Worm (Caenorhabditis elegans) whole organism, L3 larva: ENCODE data around the gene F35H10.2.

Source experiments
- R02D3.7 ChIP-seq: fragments of 150-350 bp; optimal IDR thresholded peaks from 2 replicates; lab custom pipeline; 2014; ENCODE audit warnings: missing biosample characterization, missing genetic modification characterization
- ZK546.5 ChIP-seq: sonication (generic microtip); optimal IDR thresholded peaks from 2 replicates; lab custom pipeline; 2017; ENCODE audit warnings: missing biosample characterization, missing genetic modification characterization
- aly-2 ChIP-seq: fragments of 150-350 bp; optimal IDR thresholded peaks from 2 replicates; lab custom pipeline; 2014; ENCODE audit warnings: missing biosample characterization, missing genetic modification characterization
- ama-1 ChIP-seq: fragments of 150-350 bp; optimal IDR thresholded peaks from 2 replicates; lab custom pipeline; 2018
- ceh-28 ChIP-seq: fragments of 150-350 bp; optimal IDR thresholded peaks from 2 replicates; lab custom pipeline; 2014; ENCODE audit warnings: missing biosample characterization, missing genetic modification reagents, missing genetic modification characterization
- daf-12 ChIP-seq: fragments of 150-350 bp; optimal IDR thresholded peaks from 2 replicates; lab custom pipeline; 2014; ENCODE audit warnings: missing biosample characterization, missing genetic modification reagents, missing genetic modification characterization
- egl-27 ChIP-seq: sonication (generic microtip); optimal IDR thresholded peaks from 4 replicates; lab custom pipeline; 2017; ENCODE audit warnings: missing biosample characterization, missing genetic modification reagents, missing genetic modification characterization
- egl-5 ChIP-seq: fragments of 150-350 bp; optimal IDR thresholded peaks from 2 replicates; lab custom pipeline; 2017; ENCODE audit warnings: missing biosample characterization, missing genetic modification reagents, missing genetic modification characterization, inconsistent platforms
- elt-1 ChIP-seq: fragments of 150-350 bp; optimal IDR thresholded peaks from 2 replicates; lab custom pipeline; 2014; ENCODE audit warnings: missing biosample characterization, missing genetic modification characterization
- elt-2 ChIP-seq: sonication (generic microtip); optimal IDR thresholded peaks from 2 replicates; lab custom pipeline; 2016; ENCODE audit warnings: missing genetic modification reagents, mild to moderate bottlenecking, missing genetic modification characterization, missing compliant biosample characterization
- elt-3 ChIP-seq, 3 experiments: fragments of 150-350 bp in 1 of 3; sonication (generic microtip) in 2 of 3; optimal IDR thresholded peaks; 2 replicates in 2 of 3; 4 replicates in 1 of 3; lab custom pipeline; 2014 to 2017; ENCODE audit warnings: missing biosample characterization in 3 of 3, missing genetic modification characterization in 3 of 3
- eor-1 ChIP-seq, 2 experiments: fragments of 150-350 bp; optimal IDR thresholded peaks; 2 replicates each; lab custom pipeline; 2014 to 2018; ENCODE audit warnings: missing biosample characterization in 2 of 2, missing genetic modification characterization in 2 of 2
- fkh-2 ChIP-seq: fragments of 150-350 bp; optimal IDR thresholded peaks from 2 replicates; lab custom pipeline; 2014; ENCODE audit warnings: missing biosample characterization, missing genetic modification reagents, missing genetic modification characterization
- hmg-11 ChIP-seq: sonication (generic microtip); optimal IDR thresholded peaks from 2 replicates; lab custom pipeline; 2016; ENCODE audit warnings: missing genetic modification characterization, missing compliant biosample characterization
- lin-15B ChIP-seq: fragments of 150-350 bp; optimal IDR thresholded peaks from 2 replicates; lab custom pipeline; 2014; ENCODE audit warnings: missing biosample characterization, missing genetic modification characterization
- lin-39 ChIP-seq: fragments of 150-350 bp; optimal IDR thresholded peaks from 2 replicates; lab custom pipeline; 2018; ENCODE audit warnings: missing biosample characterization, missing genetic modification reagents, missing genetic modification characterization
- lsy-12 ChIP-seq: sonication (generic microtip); optimal IDR thresholded peaks from 2 replicates; lab custom pipeline; 2016; ENCODE audit warnings: mild to moderate bottlenecking, missing genetic modification characterization, missing compliant biosample characterization
- nfya-1 ChIP-seq: sonication (generic microtip); optimal IDR thresholded peaks from 2 replicates; lab custom pipeline; 2017; ENCODE audit warnings: missing genetic modification characterization, mild to moderate bottlenecking, missing compliant biosample characterization, antibody characterized with exemption, moderate library complexity; ENCODE audit not compliant: insufficient read depth
- nhr-11 ChIP-seq: fragments of 150-350 bp; optimal IDR thresholded peaks from 2 replicates; lab custom pipeline; 2014; ENCODE audit warnings: missing biosample characterization, missing genetic modification characterization
- nhr-12 ChIP-seq: fragments of 150-350 bp; optimal IDR thresholded peaks from 2 replicates; lab custom pipeline; 2014; ENCODE audit warnings: missing biosample characterization, missing genetic modification characterization
- nhr-23 ChIP-seq: fragments of 150-350 bp; optimal IDR thresholded peaks from 2 replicates; lab custom pipeline; 2014; ENCODE audit warnings: missing biosample characterization, missing genetic modification reagents, missing genetic modification characterization
- nhr-237 ChIP-seq: fragments of 150-350 bp; optimal IDR thresholded peaks from 2 replicates; lab custom pipeline; 2014; ENCODE audit warnings: missing biosample characterization, missing genetic modification characterization
- nhr-25 ChIP-seq: sonication (generic microtip); optimal IDR thresholded peaks from 2 replicates; lab custom pipeline; 2017; ENCODE audit warnings: missing biosample characterization, missing genetic modification characterization
- nhr-43 ChIP-seq: sonication (generic microtip); optimal IDR thresholded peaks from 2 replicates; lab custom pipeline; 2016; ENCODE audit warnings: mild to moderate bottlenecking, missing genetic modification characterization, missing compliant biosample characterization; ENCODE audit not compliant: poor library complexity, severe bottlenecking
- nhr-67 ChIP-seq: fragments of 150-350 bp; optimal IDR thresholded peaks from 2 replicates; lab custom pipeline; 2014; ENCODE audit warnings: missing biosample characterization, missing genetic modification characterization
- nhr-76 ChIP-seq: fragments of 150-350 bp; sonication (generic microtip); optimal IDR thresholded peaks from 5 replicates; lab custom pipeline; 2014; ENCODE audit warnings: missing biosample characterization, missing genetic modification characterization
- nhr-77 ChIP-seq: fragments of 150-350 bp; optimal IDR thresholded peaks from 2 replicates; lab custom pipeline; 2014; ENCODE audit warnings: missing biosample characterization, missing genetic modification characterization
- pqm-1 ChIP-seq: fragments of 150-350 bp; optimal IDR thresholded peaks from 2 replicates; lab custom pipeline; 2017; ENCODE audit warnings: missing biosample characterization, missing genetic modification characterization, inconsistent platforms
- skn-1 ChIP-seq: fragments of 150-350 bp; optimal IDR thresholded peaks from 2 replicates; lab custom pipeline; 2014; ENCODE audit warnings: missing biosample characterization, missing genetic modification characterization
- snpc-4 ChIP-seq: fragments of 150-350 bp; optimal IDR thresholded peaks from 2 replicates; lab custom pipeline; 2014; ENCODE audit warnings: missing biosample characterization, missing genetic modification characterization
- tbx-2 ChIP-seq: sonication (generic microtip); optimal IDR thresholded peaks from 2 replicates; lab custom pipeline; 2016; ENCODE audit warnings: mild to moderate bottlenecking, missing genetic modification characterization, missing compliant biosample characterization
- unc-39 ChIP-seq: sonication (generic microtip); optimal IDR thresholded peaks from 4 replicates; lab custom pipeline; 2017; ENCODE audit warnings: missing biosample characterization, missing genetic modification characterization
- zag-1 ChIP-seq: fragments of 150-350 bp; optimal IDR thresholded peaks from 2 replicates; lab custom pipeline; 2014; ENCODE audit warnings: missing biosample characterization, missing genetic modification characterization

The F35H10.2 gene

DNA sequence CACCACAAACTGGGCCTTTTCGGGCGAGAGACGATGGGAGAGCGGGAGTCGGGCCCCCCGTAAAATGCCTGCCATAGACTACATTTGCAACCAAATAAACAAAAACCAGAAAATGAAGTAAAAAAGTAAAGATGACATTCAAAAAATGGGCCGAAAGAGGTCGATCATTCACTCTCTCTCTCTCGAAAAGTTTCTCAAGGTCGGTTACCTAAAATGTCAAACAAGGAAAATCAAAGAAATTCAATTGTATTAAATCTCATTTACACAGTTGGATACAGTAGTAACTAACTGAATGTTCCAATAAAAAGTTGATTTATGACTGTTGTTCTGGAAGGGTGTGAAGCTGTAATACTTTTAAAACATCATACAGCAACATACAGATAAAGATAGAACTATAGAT, 10.2 kb upstream of the F35H10.2 start:
- TF ChIP-seq nhr-25 (peak; percentile 27), snpc-4 (tag; lab: Kevin White, UChicago) (no peak), nhr-67 (tag; lab: Kevin White, UChicago) (no peak), ZK546.5 (tag; lab: Kevin White, UChicago) (no peak), lsy-12 (tag; lab: Kevin White, UChicago) (no peak), tbx-2 (tag; lab: Kevin White, UChicago) (no peak)

DNA sequence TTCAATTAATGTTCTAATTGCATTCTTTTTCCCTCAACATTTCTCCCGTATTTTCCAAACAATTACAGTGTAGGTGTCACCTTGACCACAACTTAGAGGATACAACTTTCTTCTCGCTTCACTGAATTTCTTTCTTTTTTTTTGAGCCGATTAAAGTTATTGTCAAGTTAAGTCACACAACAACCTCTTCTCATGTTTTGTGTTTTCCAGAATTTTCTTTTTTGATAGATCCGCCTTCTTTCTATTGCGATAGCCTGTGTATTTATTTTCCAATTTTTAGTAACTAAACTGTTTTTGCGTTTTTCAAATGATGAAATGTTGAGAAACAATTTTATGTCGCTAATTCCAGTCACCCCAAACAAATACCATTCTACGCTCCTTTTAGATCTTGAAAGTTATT, 3.3 kb upstream of the F35H10.2 start, which contains the start of gene F35H10.3:
Gene F35H10.3 (plus strand): TSS at position 301 of the 400 bp plus-strand sequence.
- TF ChIP-seq ZK546.5 (tag; lab: Kevin White, UChicago) = no peak
- no peak for TF ChIP-seq zag-1 (tag; lab: Kevin White, UChicago)
- no peak for TF ChIP-seq nfya-1
- no peak for TF ChIP-seq ama-1 (lab: Kevin White, UChicago)
- TF ChIP-seq nhr-43 (tag; lab: Kevin White, UChicago) = no peak
- TF ChIP-seq lin-15B (tag; lab: Kevin White, UChicago) = no peak
- TF ChIP-seq R02D3.7 (tag; lab: Kevin White, UChicago) = no peak
- TF ChIP-seq pqm-1 = no peak
- no peak for TF ChIP-seq egl-27 (tag; lab: Kevin White, UChicago)
- no peak for TF ChIP-seq elt-3 (tag; optimal IDR thresholded peaks at IDR 0.05; lab: Kevin White, UChicago)
- TF ChIP-seq fkh-2 = no peak
- TF ChIP-seq nhr-77 (tag; lab: Kevin White, UChicago) = no peak
- no peak for TF ChIP-seq unc-39 (tag; lab: Kevin White, UChicago)
- no peak for TF ChIP-seq nhr-67 (tag; lab: Kevin White, UChicago)
- TF ChIP-seq, all 47 proteins: peak for 0

DNA sequence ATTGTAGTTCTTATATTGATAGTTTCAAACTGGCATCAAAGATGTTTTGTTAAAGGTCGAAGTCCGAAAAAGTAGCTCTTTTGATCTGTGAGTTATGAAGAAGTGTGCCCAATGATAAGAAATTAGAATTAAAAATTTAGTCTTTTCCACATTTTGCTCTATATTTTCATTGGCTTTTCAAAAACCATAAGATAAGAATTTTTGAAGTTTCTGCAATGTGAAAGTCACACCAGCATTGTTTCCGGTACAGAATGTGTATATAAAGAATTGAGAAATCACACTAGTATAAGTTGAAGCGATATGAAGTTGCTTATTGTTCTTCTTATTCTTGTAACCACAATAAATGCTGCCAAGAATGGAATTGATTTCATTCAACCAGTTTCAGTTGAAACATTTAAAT, 3.5 kb downstream of the F35H10.2 start, which contains the start of gene lys-10:
Gene lys-10 (plus strand): TSS at position 301 of the 400 bp plus-strand sequence.
- TF ChIP-seq elt-3 (tag; optimal IDR thresholded peaks at IDR 0.05; lab: Kevin White, UChicago) (no peak), nhr-11 (tag; lab: Kevin White, UChicago) (no peak), hmg-11 (tag; lab: Kevin White, UChicago) (no peak), nhr-67 (tag; lab: Kevin White, UChicago) (no peak), nhr-76 (tag; lab: Kevin White, UChicago) (no peak), nhr-23 (tag; lab: Kevin White, UChicago) (no peak), nhr-43 (tag; lab: Kevin White, UChicago) (no peak), daf-12 (tag; lab: Kevin White, UChicago) (no peak), skn-1 (tag; lab: Kevin White, UChicago) (no peak), R02D3.7 (tag; lab: Kevin White, UChicago) (no peak), aly-2 (tag; lab: Kevin White, UChicago) (no peak), ZK546.5 (tag; lab: Kevin White, UChicago) (no peak), pqm-1 (no peak), lsy-12 (tag; lab: Kevin White, UChicago) (no peak), elt-2 (no peak), nhr-77 (tag; lab: Kevin White, UChicago) (no peak), lin-39 (tag; lab: Kevin White, UChicago) (no peak), eor-1 (tag; optimal IDR thresholded peaks at IDR 0.05; lab: Kevin White, UChicago) (no peak)
- TF ChIP-seq, all 47 proteins: peak for 0

DNA sequence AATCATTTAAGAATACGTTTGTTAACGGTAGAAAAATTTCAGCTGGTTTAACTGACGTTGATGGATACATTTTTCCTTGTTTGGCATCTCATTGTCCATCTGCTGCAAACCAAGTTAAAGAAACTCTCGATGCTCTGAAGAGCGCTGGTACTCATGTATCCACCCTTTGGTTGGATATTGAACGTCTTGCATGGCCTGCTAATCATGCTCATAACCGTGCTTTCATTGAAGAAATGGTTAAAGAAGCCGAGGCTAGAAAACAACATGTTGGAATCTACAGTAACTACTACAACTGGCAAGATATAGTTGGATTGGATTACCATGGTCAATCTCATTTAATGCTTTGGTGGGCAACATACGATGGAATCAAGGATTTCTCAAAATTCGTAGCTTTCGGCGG, 4.0 kb downstream of the F35H10.2 start:
- no peak for TF ChIP-seq elt-3 (tag; optimal IDR thresholded peaks at IDR 0.05; lab: Kevin White, UChicago)
- no peak for TF ChIP-seq lin-15B (tag; lab: Kevin White, UChicago)
- no peak for TF ChIP-seq egl-5
- TF ChIP-seq nhr-237 = no peak

DNA sequence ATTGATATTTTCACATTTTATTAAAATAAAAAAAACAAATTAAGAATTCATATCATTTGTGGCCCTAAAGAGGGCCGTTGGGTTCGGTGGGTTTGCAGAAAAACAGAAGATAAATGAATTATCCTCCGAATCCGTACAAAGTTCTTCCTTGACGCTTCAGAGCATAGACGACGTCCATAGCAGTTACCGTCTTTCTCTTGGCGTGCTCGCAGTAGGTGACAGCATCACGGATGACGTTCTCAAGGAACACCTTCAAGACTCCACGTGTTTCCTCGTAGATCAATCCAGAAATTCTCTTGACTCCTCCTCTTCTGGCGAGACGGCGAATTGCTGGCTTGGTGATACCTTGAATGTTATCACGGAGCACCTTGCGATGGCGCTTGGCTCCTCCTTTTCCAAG, 4.5 kb downstream of the F35H10.2 start:
- no peak for TF ChIP-seq ZK546.5 (tag; lab: Kevin White, UChicago)
- no peak for TF ChIP-seq ceh-28 (tag; lab: Kevin White, UChicago)
- TF ChIP-seq elt-1 = no peak

DNA sequence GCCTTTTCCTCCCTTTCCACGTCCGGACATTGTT, 4.8 kb downstream of the F35H10.2 start, which contains the start of gene his-31:
Gene his-31 (minus strand): TSS at position 30 of the 34 bp plus-strand sequence.
- TF ChIP-seq nhr-12 (tag; lab: Kevin White, UChicago) (no peak), nhr-43 (tag; lab: Kevin White, UChicago) (no peak), snpc-4 (tag; lab: Kevin White, UChicago) (no peak), zag-1 (tag; lab: Kevin White, UChicago) (no peak), ceh-28 (tag; lab: Kevin White, UChicago) (no peak)
- TF ChIP-seq, all 47 proteins: peak for 0
